Worm (Caenorhabditis elegans) whole organism, early embryonic: ENCODE measurements around the gene unc-50.

ENCODE experiments used
- aly-1 ChIP-seq: sonication (generic microtip); optimal IDR thresholded peaks from 2 replicates; lab custom pipeline; 2016; ENCODE audit warnings: missing genetic modification characterization, missing compliant biosample characterization
- ama-1 ChIP-seq: fragments of 150-350 bp; optimal IDR thresholded peaks from 2 replicates; lab custom pipeline; 2014
- ceh-36 ChIP-seq: sonication (generic microtip); optimal IDR thresholded peaks from 2 replicates; lab custom pipeline; 2016; ENCODE audit warnings: missing genetic modification characterization, inconsistent platforms, missing compliant biosample characterization
- flt-1 ChIP-seq: fragments of 200-800 bp; sonication (Bioruptor generic); IDR thresholded peaks from 2 replicates; pipeline ENCODE4 v1.3.6; 2022; ENCODE audit warnings: missing genetic modification characterization, missing compliant biosample characterization
- hmbx-1 ChIP-seq: sonication (generic microtip); optimal IDR thresholded peaks from 2 replicates; lab custom pipeline; 2016; ENCODE audit warnings: mild to moderate bottlenecking, missing genetic modification characterization, missing compliant biosample characterization
- hmg-4 ChIP-seq: fragments of 200-800 bp; sonication (Bioruptor generic); optimal IDR thresholded peaks from 2 replicates; lab custom pipeline; 2018; ENCODE audit warnings: mild to moderate bottlenecking, missing genetic modification characterization, missing compliant biosample characterization
- hnd-1 ChIP-seq: sonication (generic microtip); optimal IDR thresholded peaks from 2 replicates; lab custom pipeline; 2016; ENCODE audit warnings: missing genetic modification characterization, missing compliant biosample characterization
- pes-1 ChIP-seq: fragments of 200-800 bp; sonication (Bioruptor generic); IDR thresholded peaks from 2 replicates; pipeline ENCODE4 v1.3.6; 2022; ENCODE audit warnings: missing genetic modification reagents, missing genetic modification characterization, missing compliant biosample characterization
- tra-4 ChIP-seq: sonication (generic microtip); optimal IDR thresholded peaks from 2 replicates; lab custom pipeline; 2017; ENCODE audit warnings: missing genetic modification characterization, missing compliant biosample characterization

DNA sequence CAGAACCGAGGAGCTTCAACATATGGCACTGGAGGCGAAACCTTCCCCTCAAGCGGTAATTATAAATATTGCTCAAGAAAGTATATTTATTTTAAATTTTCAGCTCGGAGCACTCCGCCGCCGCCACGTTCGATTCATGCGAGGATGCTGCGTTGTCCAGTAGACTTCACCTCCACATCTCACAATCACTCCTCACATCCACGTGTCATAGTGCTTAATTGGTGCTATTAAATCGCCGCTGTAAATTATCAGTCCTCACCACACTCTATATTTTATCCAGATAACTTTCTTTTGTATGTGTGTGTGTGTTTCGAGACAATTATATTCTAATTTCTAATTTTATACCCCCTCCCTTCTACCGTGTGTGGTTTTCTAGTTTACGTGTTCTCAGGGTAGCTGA lies 36.6 kb upstream of the unc-50 start:
- no peak for TF ChIP-seq flt-1
- TF ChIP-seq ama-1 (lab: Kevin White, UChicago), result no peak
- TF ChIP-seq ceh-36, result no peak
- no peak for TF ChIP-seq aly-1 (tag; lab: Kevin White, UChicago)
- no peak for TF ChIP-seq hmbx-1 (tag; lab: Kevin White, UChicago)
- TF ChIP-seq hmg-4 (GFP tag; lab: Kevin White, UChicago), result no peak
- no peak for TF ChIP-seq tra-4 (tag; lab: Kevin White, UChicago)
- no peak for TF ChIP-seq pes-1 (GFP tag; lab: Robert Waterston, UW)
- TF ChIP-seq hnd-1, result no peak
